Worm (Caenorhabditis elegans) whole organism, L4 larva: ENCODE data around the gene oac-57.

Experiments used
- ceh-82 ChIP-seq: sonication (generic microtip); optimal IDR thresholded peaks from 2 replicates; lab custom pipeline; 2017; ENCODE audit warnings: missing biosample characterization, missing genetic modification characterization
- lin-39 ChIP-seq: fragments of 150-350 bp; optimal IDR thresholded peaks from 2 replicates; lab custom pipeline; 2014; ENCODE audit warnings: missing biosample characterization, missing genetic modification reagents, missing genetic modification characterization
- nhr-77 ChIP-seq: fragments of 150-350 bp; optimal IDR thresholded peaks from 2 replicates; lab custom pipeline; 2014; ENCODE audit warnings: missing biosample characterization, missing genetic modification characterization

DNA sequence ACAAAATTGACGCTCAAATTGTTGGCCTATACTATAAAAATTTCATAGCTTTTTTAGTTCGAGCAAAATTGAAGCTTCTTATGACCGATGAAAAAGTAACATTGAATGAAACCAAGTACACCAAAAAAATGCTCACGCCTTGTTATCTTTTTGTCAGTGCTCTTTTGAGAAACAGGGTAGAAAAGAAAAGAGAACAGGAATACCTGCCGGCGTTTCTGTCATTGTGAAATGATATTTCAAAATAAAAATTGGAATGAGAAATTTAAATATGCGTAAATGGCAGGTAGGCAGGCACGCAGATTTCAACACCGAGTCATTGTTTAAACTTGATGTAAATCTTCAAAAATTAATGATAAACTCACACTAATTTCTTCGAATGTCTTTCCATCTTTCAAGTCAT, 2.9 kb downstream of the oac-57 start:
- no peak for TF ChIP-seq ceh-82
- TF ChIP-seq nhr-77 (tag; lab: Kevin White, UChicago): no peak
- TF ChIP-seq lin-39 (tag; lab: Kevin White, UChicago): no peak
